Worm (Caenorhabditis elegans) whole organism, L1 larva: ENCODE results near the gene K08F4.5.

Experiments used
- F16B12.6 ChIP-seq: fragments of 150-350 bp; optimal IDR thresholded peaks from 2 replicates; lab custom pipeline; 2014; ENCODE audit warnings: missing biosample characterization, missing genetic modification characterization
- alr-1 ChIP-seq: fragments of 200-800 bp; sonication (Bioruptor generic); optimal IDR thresholded peaks from 2 replicates; lab custom pipeline; 2018; ENCODE audit warnings: borderline replicate concordance, mild to moderate bottlenecking, missing genetic modification characterization, missing compliant biosample characterization
- aly-2 ChIP-seq: fragments of 150-350 bp; optimal IDR thresholded peaks from 2 replicates; lab custom pipeline; 2014; ENCODE audit warnings: missing biosample characterization, missing genetic modification characterization
- blmp-1 ChIP-seq: fragments of 150-350 bp; optimal IDR thresholded peaks from 2 replicates; lab custom pipeline; 2014; ENCODE audit warnings: missing biosample characterization, missing genetic modification characterization
- ceh-63 ChIP-seq: fragments of 200-800 bp; sonication (Bioruptor generic); optimal IDR thresholded peaks from 2 replicates; lab custom pipeline; 2018; ENCODE audit warnings: mild to moderate bottlenecking, missing genetic modification characterization, missing compliant biosample characterization
- ceh-88 ChIP-seq: fragments of 200-800 bp; sonication (Bioruptor generic); IDR thresholded peaks from 2 replicates; pipeline ENCODE4 v1.3.6; 2022; ENCODE audit warnings: missing genetic modification characterization, missing compliant biosample characterization
- ceh-90 ChIP-seq: sonication (generic microtip); optimal IDR thresholded peaks from 2 replicates; lab custom pipeline; 2016; ENCODE audit warnings: missing genetic modification characterization, missing compliant biosample characterization
- dpl-1 ChIP-seq, 3 experiments: fragments of 150-350 bp in 2 of 3; sonication (generic microtip) in 1 of 3; optimal IDR thresholded peaks; 2 replicates each; lab custom pipeline; 2014 to 2017; ENCODE audit warnings: missing biosample characterization in 3 of 3, missing genetic modification characterization in 3 of 3, missing genetic modification reagents in 3 of 3
- dsc-1 ChIP-seq: sonication (generic microtip); optimal IDR thresholded peaks from 2 replicates; lab custom pipeline; 2016; ENCODE audit warnings: mild to moderate bottlenecking, missing genetic modification characterization, missing compliant biosample characterization
- efl-1 ChIP-seq, 4 experiments: fragments of 150-350 bp; optimal IDR thresholded peaks in 3 of 4; peaks in 1 of 4; 1 replicate in 1 of 4; 2 replicates in 3 of 4; lab custom pipeline; 2014; ENCODE audit warnings: missing biosample characterization in 2 of 4, missing genetic modification characterization in 2 of 4, missing genetic modification reagents in 2 of 4
- efl-3 ChIP-seq: fragments of 200-800 bp; sonication (Bioruptor generic); optimal IDR thresholded peaks from 2 replicates; lab custom pipeline; 2018; ENCODE audit warnings: mild to moderate bottlenecking, missing genetic modification characterization, missing compliant biosample characterization
- fkh-10 ChIP-seq: sonication (generic microtip); optimal IDR thresholded peaks from 2 replicates; lab custom pipeline; 2017; ENCODE audit warnings: missing biosample characterization, missing genetic modification reagents, missing genetic modification characterization
- fkh-4 ChIP-seq: sonication (generic microtip); optimal IDR thresholded peaks from 2 replicates; lab custom pipeline; 2016; ENCODE audit warnings: missing compliant biosample characterization, missing genetic modification characterization, borderline replicate concordance
- fkh-8 ChIP-seq: sonication (generic microtip); optimal IDR thresholded peaks from 2 replicates; lab custom pipeline; 2016; ENCODE audit warnings: mild to moderate bottlenecking, missing genetic modification characterization, missing compliant biosample characterization
- hpl-2 ChIP-seq: fragments of 150-350 bp; optimal IDR thresholded peaks from 2 replicates; lab custom pipeline; 2014; ENCODE audit warnings: missing biosample characterization, missing genetic modification reagents, missing genetic modification characterization
- irx-1 ChIP-seq: sonication (generic microtip); optimal IDR thresholded peaks from 2 replicates; lab custom pipeline; 2016; ENCODE audit warnings: missing genetic modification characterization, missing compliant biosample characterization
- lin-13 ChIP-seq: fragments of 150-350 bp; optimal IDR thresholded peaks from 2 replicates; lab custom pipeline; 2014; ENCODE audit warnings: missing biosample characterization, missing genetic modification reagents, missing genetic modification characterization
- lin-14 ChIP-seq: fragments of 200-800 bp; sonication (Bioruptor generic); optimal IDR thresholded peaks from 2 replicates; lab custom pipeline; 2018; ENCODE audit warnings: mild to moderate bottlenecking, missing genetic modification characterization, moderate library complexity, missing compliant biosample characterization
- lin-35 ChIP-seq, 2 experiments: fragments of 150-350 bp; optimal IDR thresholded peaks; 2 replicates each; lab custom pipeline; 2014; ENCODE audit warnings: missing biosample characterization in 2 of 2, missing genetic modification characterization in 2 of 2, missing genetic modification reagents in 2 of 2
- lin-39 ChIP-seq: fragments of 150-350 bp; optimal IDR thresholded peaks from 2 replicates; lab custom pipeline; 2014; ENCODE audit warnings: missing biosample characterization, missing genetic modification reagents, missing genetic modification characterization
- lsy-2 ChIP-seq, 2 experiments: fragments of 150-350 bp; optimal IDR thresholded peaks; 2 replicates each; lab custom pipeline; 2014; ENCODE audit warnings: missing biosample characterization in 2 of 2, missing genetic modification characterization in 2 of 2
- mdl-1 ChIP-seq, 2 experiments: fragments of 150-350 bp; optimal IDR thresholded peaks; 2 replicates each; lab custom pipeline; 2014 to 2017; ENCODE audit warnings: missing biosample characterization in 2 of 2, missing genetic modification characterization in 2 of 2, inconsistent platforms in 1 of 2
- mep-1 ChIP-seq: fragments of 150-350 bp; optimal IDR thresholded peaks from 2 replicates; lab custom pipeline; 2014; ENCODE audit warnings: missing biosample characterization, missing genetic modification characterization
- nhr-12 ChIP-seq: sonication (generic microtip); optimal IDR thresholded peaks from 2 replicates; lab custom pipeline; 2017; ENCODE audit warnings: missing biosample characterization, missing genetic modification characterization
- nhr-19 ChIP-seq: fragments of 200-800 bp; sonication (Bioruptor generic); conservative IDR thresholded peaks from 2 replicates; pipeline ENCODE4 v1.3.6; 2022; ENCODE audit warnings: missing genetic modification characterization, missing compliant biosample characterization
- nhr-20 ChIP-seq: sonication (generic microtip); optimal IDR thresholded peaks from 2 replicates; lab custom pipeline; 2016; ENCODE audit warnings: mild to moderate bottlenecking, missing genetic modification characterization, missing compliant biosample characterization
- nhr-237 ChIP-seq: fragments of 150-350 bp; optimal IDR thresholded peaks from 2 replicates; lab custom pipeline; 2014; ENCODE audit warnings: missing biosample characterization, missing genetic modification characterization
- nhr-28 ChIP-seq: fragments of 150-350 bp; optimal IDR thresholded peaks from 2 replicates; lab custom pipeline; 2014; ENCODE audit warnings: missing biosample characterization, missing genetic modification characterization
- nhr-47 ChIP-seq: sonication (generic microtip); optimal IDR thresholded peaks from 2 replicates; lab custom pipeline; 2016; ENCODE audit warnings: mild to moderate bottlenecking, missing genetic modification characterization, moderate library complexity, missing compliant biosample characterization
- nhr-71 ChIP-seq: sonication (generic microtip); optimal IDR thresholded peaks from 2 replicates; lab custom pipeline; 2016; ENCODE audit warnings: mild to moderate bottlenecking, missing genetic modification characterization, moderate library complexity, missing compliant biosample characterization
- nhr-77 ChIP-seq: fragments of 150-350 bp; optimal IDR thresholded peaks from 2 replicates; lab custom pipeline; 2014; ENCODE audit warnings: missing biosample characterization, missing genetic modification characterization
- nhr-85 ChIP-seq: sonication (generic microtip); peaks from one replicate; lab custom pipeline; 2016; ENCODE audit warnings: missing genetic modification characterization, inconsistent platforms, missing compliant biosample characterization
- nhr-90 ChIP-seq: sonication (generic microtip); optimal IDR thresholded peaks from 2 replicates; lab custom pipeline; 2016; ENCODE audit warnings: mild to moderate bottlenecking, missing genetic modification characterization, missing compliant biosample characterization; ENCODE audit not compliant: poor library complexity
- pqm-1 ChIP-seq: sonication (generic microtip); optimal IDR thresholded peaks from 3 replicates; lab custom pipeline; 2017; ENCODE audit warnings: missing biosample characterization, missing genetic modification characterization
- rnt-1 ChIP-seq: sonication (generic microtip); optimal IDR thresholded peaks from 2 replicates; lab custom pipeline; 2016; ENCODE audit warnings: mild to moderate bottlenecking, missing genetic modification characterization, moderate library complexity, missing compliant biosample characterization
- snu-23 ChIP-seq: sonication (generic microtip); optimal IDR thresholded peaks from 2 replicates; lab custom pipeline; 2016; ENCODE audit warnings: missing genetic modification characterization, missing compliant biosample characterization
- sox-4 ChIP-seq: sonication (generic microtip); optimal IDR thresholded peaks from 2 replicates; lab custom pipeline; 2016; ENCODE audit warnings: missing genetic modification characterization, missing compliant biosample characterization
- sup-37 ChIP-seq: fragments of 200-800 bp; sonication (Bioruptor generic); optimal IDR thresholded peaks from 2 replicates; lab custom pipeline; 2018; ENCODE audit warnings: mild to moderate bottlenecking, missing genetic modification characterization, missing compliant biosample characterization
- swsn-7 ChIP-seq: sonication (generic microtip); optimal IDR thresholded peaks from 2 replicates; lab custom pipeline; 2016; ENCODE audit warnings: missing genetic modification characterization, missing compliant biosample characterization
- tbx-2 ChIP-seq: sonication (generic microtip); optimal IDR thresholded peaks from 2 replicates; lab custom pipeline; 2016; ENCODE audit warnings: missing genetic modification characterization, missing compliant biosample characterization
- unc-30 ChIP-seq: sonication (generic microtip); optimal IDR thresholded peaks from 2 replicates; lab custom pipeline; 2017; ENCODE audit warnings: missing biosample characterization, missing genetic modification characterization
- unc-86 ChIP-seq: sonication (generic microtip); optimal IDR thresholded peaks from 2 replicates; lab custom pipeline; 2016; ENCODE audit warnings: missing genetic modification characterization, missing compliant biosample characterization
- xbp-1 ChIP-seq: sonication (generic microtip); optimal IDR thresholded peaks from 2 replicates; lab custom pipeline; 2016; ENCODE audit warnings: missing genetic modification characterization, missing compliant biosample characterization
- ztf-4 ChIP-seq: fragments of 150-350 bp; optimal IDR thresholded peaks from 2 replicates; lab custom pipeline; 2014; ENCODE audit warnings: missing biosample characterization, missing genetic modification characterization

K08F4.5 gene

DNA sequence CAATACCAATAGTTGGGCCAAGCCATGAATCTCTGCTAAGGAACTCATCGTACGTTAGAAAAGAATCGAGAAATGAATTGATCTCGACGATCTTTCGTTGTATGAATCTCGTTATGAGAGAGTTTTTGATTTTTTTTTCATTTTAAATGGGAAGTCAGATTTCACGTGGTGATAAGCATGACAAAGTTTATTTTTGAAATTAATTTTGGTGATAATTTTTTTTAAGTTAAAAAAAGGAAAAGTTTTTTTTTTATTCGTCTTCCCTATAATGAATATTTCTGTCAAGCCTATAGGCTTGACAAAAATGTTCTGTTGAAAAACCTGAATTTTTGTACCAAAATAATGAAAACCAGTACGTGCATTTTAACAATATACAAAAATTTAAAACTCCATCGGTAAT is at the start of gene K08F4.5:
Gene K08F4.5 (minus strand): TSS at position 101 of the 400 bp plus-strand sequence.
- TF ChIP-seq fkh-8 (tag; lab: Kevin White, UChicago) = no peak
- TF ChIP-seq blmp-1 (tag; lab: Kevin White, UChicago) = no peak
- TF ChIP-seq, all 84 proteins: peak for 0

DNA sequence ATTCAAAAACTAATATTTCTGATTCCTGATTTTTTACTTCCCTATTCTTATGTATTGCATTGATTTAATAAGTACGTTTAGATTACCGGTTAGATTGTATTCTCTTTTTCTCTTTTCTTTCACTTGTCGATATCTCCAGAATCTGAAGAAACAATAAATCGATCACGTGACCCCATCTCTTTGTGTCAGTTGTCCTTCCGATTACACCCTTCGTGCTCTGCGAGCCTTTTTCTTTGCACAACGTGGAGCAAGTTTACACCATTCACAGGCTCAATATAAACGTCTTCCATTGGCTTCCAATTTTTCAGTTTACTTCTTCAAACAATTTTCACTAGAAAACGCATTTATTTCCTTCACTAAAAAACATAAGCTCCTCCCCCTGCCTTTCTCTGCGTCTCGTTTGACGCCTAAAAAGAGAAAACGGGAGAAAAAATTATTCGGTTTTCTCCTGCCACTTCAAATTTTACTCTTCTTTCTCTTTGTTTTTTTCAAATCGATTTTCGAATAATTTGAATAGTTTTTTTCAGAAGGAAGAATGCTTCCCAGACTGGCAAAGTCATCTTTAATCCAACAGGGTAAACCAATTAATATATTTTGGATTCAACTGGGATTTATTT is 44.5 kb upstream of the K08F4.5 start, which contains the start of gene gta-1:
Gene gta-1 (plus strand): TSS at position 528 of the 617 bp plus-strand sequence.
- TF ChIP-seq nhr-71 (tag; lab: Kevin White, UChicago) (peak; percentile 73), fkh-4 (no peak), nhr-85 (tag; lab: Kevin White, UChicago) (no peak), ceh-90 (tag; lab: Kevin White, UChicago) (no peak), ztf-4 (tag; lab: Kevin White, UChicago) (no peak), alr-1 (tag; lab: Kevin White, UChicago) (no peak), nhr-237 (tag; lab: Kevin White, UChicago) (no peak), lin-39 (peak; percentile 36), lin-14 (GFP tag; lab: Kevin White, UChicago) (peak; percentile 74), ceh-63 (GFP tag; lab: Kevin White, UChicago) (no peak), fkh-10 (GFP tag; lab: Kevin White, UChicago) (no peak), hpl-2 (GFP tag; lab: Kevin White, UChicago) (no peak), blmp-1 (tag; lab: Kevin White, UChicago) (peak; percentile 93), nhr-77 (tag; lab: Kevin White, UChicago) (no peak), nhr-12 (tag; lab: Kevin White, UChicago) (no peak), pqm-1 (tag; lab: Kevin White, UChicago) (no peak), snu-23 (GFP tag; lab: Kevin White, UChicago) (peak; percentile 65), sup-37 (GFP tag; lab: Kevin White, UChicago) (no peak), efl-3 (GFP tag; lab: Kevin White, UChicago) (no peak), nhr-47 (tag; lab: Kevin White, UChicago) (no peak), tbx-2 (tag; lab: Kevin White, UChicago) (peak; percentile 5), sox-4 (tag; lab: Kevin White, UChicago) (no peak), lin-35 (GFP tag; optimal IDR thresholded peaks at IDR 0.05; lab: Kevin White, UChicago) (peak; percentile 15 to 32), rnt-1 (tag; lab: Kevin White, UChicago) (peak; percentile 66), unc-86 (tag; lab: Kevin White, UChicago) (no peak), efl-1 (optimal IDR thresholded peaks at IDR 0.05; lab: Kevin White, UChicago) (peak in 1 of 2 experiments; percentile 18), efl-1 (GFP tag; optimal IDR thresholded peaks at IDR 0.05 in 1 of 2; lab: Kevin White, UChicago) (peak; percentile 28 to 89), nhr-20 (tag; lab: Kevin White, UChicago) (peak; percentile 57), lsy-2 (tag; optimal IDR thresholded peaks at IDR 0.05; lab: Kevin White, UChicago) (peak; percentile 1 to 47), unc-30 (tag; lab: Kevin White, UChicago) (no peak), aly-2 (tag; lab: Kevin White, UChicago) (no peak), mep-1 (tag; lab: Kevin White, UChicago) (peak; percentile 11), irx-1 (tag; lab: Kevin White, UChicago) (no peak), dsc-1 (tag; lab: Kevin White, UChicago) (peak; percentile 49), swsn-7 (tag; lab: Kevin White, UChicago) (peak; percentile 19), nhr-28 (tag; lab: Kevin White, UChicago) (no peak), lin-13 (GFP tag; lab: Kevin White, UChicago) (no peak), nhr-90 (tag; lab: Kevin White, UChicago) (no peak), xbp-1 (peak; percentile 7), mdl-1 (tag; optimal IDR thresholded peaks at IDR 0.05; lab: Kevin White, UChicago) (peak in 1 of 2 experiments; percentile 52), dpl-1 (GFP tag; optimal IDR thresholded peaks at IDR 0.05; lab: Kevin White, UChicago) (peak in 2 of 3 experiments; percentile 18 to 19), ceh-88 (GFP tag; lab: Robert Waterston, UW) (no peak), F16B12.6 (tag; lab: Kevin White, UChicago) (no peak), nhr-19 (GFP tag; lab: Robert Waterston, UW) (peak; percentile 50)
